Worm (Caenorhabditis elegans) whole organism, young adult: Measurements from ENCODE around the gene C48A7.16.
A peak's percentile ranks its signal among the peaks of the same experiment; 100 is the strongest.

Source experiments
- B0019.2 ChIP-seq: fragments of 200-800 bp; sonication (Bioruptor generic); conservative IDR thresholded peaks from 2 replicates; pipeline ENCODE4 v1.3.6; 2022; ENCODE audit warnings: missing genetic modification reagents, missing genetic modification characterization, missing compliant biosample characterization
- D2030.7 ChIP-seq: fragments of 200-800 bp; sonication (Bioruptor generic); IDR thresholded peaks from 2 replicates; pipeline ENCODE4 v1.3.6; 2022; ENCODE audit warnings: missing genetic modification reagents, missing genetic modification characterization, missing compliant biosample characterization
- F23B12.7 ChIP-seq: sonication (generic microtip); optimal IDR thresholded peaks from 2 replicates; lab custom pipeline; 2017; ENCODE audit warnings: missing genetic modification characterization, mild to moderate bottlenecking, missing compliant biosample characterization, antibody characterized with exemption, moderate library complexity; ENCODE audit not compliant: insufficient read depth
- F33H1.4 ChIP-seq: fragments of 200-800 bp; sonication (Bioruptor generic); IDR thresholded peaks from 2 replicates; pipeline ENCODE4 v1.3.6; 2022; ENCODE audit warnings: missing genetic modification reagents, missing genetic modification characterization, missing compliant biosample characterization
- F39B2.1 ChIP-seq: fragments of 200-800 bp; sonication (Bioruptor generic); IDR thresholded peaks from 2 replicates; pipeline ENCODE4 v1.3.6; 2022; ENCODE audit warnings: missing genetic modification reagents, missing genetic modification characterization, missing compliant biosample characterization
- F57A8.1 ChIP-seq: fragments of 200-800 bp; sonication (Bioruptor generic); optimal IDR thresholded peaks from 2 replicates; lab custom pipeline; 2018; ENCODE audit warnings: mild to moderate bottlenecking, missing genetic modification characterization, moderate library complexity, missing compliant biosample characterization
- Y53G8AR.9 ChIP-seq: fragments of 200-800 bp; sonication (Bioruptor generic); conservative IDR thresholded peaks from 2 replicates; pipeline ENCODE4 v1.3.6; 2022; ENCODE audit warnings: missing genetic modification reagents, missing genetic modification characterization, missing compliant biosample characterization
- Y79H2A.3 ChIP-seq: fragments of 200-800 bp; sonication (Bioruptor generic); conservative IDR thresholded peaks from 2 replicates; pipeline ENCODE4 v1.3.6; 2022; ENCODE audit warnings: missing genetic modification reagents, missing genetic modification characterization, missing compliant biosample characterization
- Y95B8A.8 ChIP-seq: fragments of 200-800 bp; sonication (Bioruptor generic); IDR thresholded peaks from 2 replicates; pipeline ENCODE4 v1.3.6; 2022; ENCODE audit warnings: missing genetic modification reagents, missing genetic modification characterization, missing compliant biosample characterization
- aptf-3 ChIP-seq: fragments of 200-800 bp; sonication (Bioruptor generic); IDR thresholded peaks from 2 replicates; pipeline ENCODE4 v1.3.6; 2022; ENCODE audit warnings: missing genetic modification characterization, missing compliant biosample characterization
- attf-3 ChIP-seq: fragments of 200-800 bp; sonication (Bioruptor generic); conservative IDR thresholded peaks from 2 replicates; pipeline ENCODE4 v1.3.6; 2022; ENCODE audit warnings: missing genetic modification reagents, missing genetic modification characterization, missing compliant biosample characterization
- ccch-3 ChIP-seq: fragments of 200-800 bp; sonication (Bioruptor generic); optimal IDR thresholded peaks from 2 replicates; lab custom pipeline; 2018; ENCODE audit warnings: mild to moderate bottlenecking, missing genetic modification characterization, missing compliant biosample characterization
- ceh-100 ChIP-seq: fragments of 200-800 bp; sonication (Bioruptor generic); IDR thresholded peaks from 2 replicates; pipeline ENCODE4 v1.3.6; 2022; ENCODE audit warnings: missing genetic modification reagents, missing genetic modification characterization, missing compliant biosample characterization
- ceh-40 ChIP-seq: fragments of 200-800 bp; sonication (Bioruptor generic); IDR thresholded peaks from 2 replicates; pipeline ENCODE4 v1.3.6; 2022; ENCODE audit warnings: missing genetic modification characterization, missing compliant biosample characterization
- ceh-58 ChIP-seq: fragments of 200-800 bp; sonication (Bioruptor generic); IDR thresholded peaks from 2 replicates; pipeline ENCODE4 v1.3.6; 2022; ENCODE audit warnings: missing genetic modification characterization, missing compliant biosample characterization
- die-1 ChIP-seq: sonication (generic microtip); optimal IDR thresholded peaks from 2 replicates; lab custom pipeline; 2016; ENCODE audit warnings: missing genotype, mild to moderate bottlenecking, missing genetic modification characterization, missing compliant biosample characterization
- dox-1 ChIP-seq: fragments of 200-800 bp; sonication (Bioruptor generic); IDR thresholded peaks from 2 replicates; pipeline ENCODE4 v1.3.6; 2022; ENCODE audit warnings: missing genetic modification reagents, missing genetic modification characterization, missing compliant biosample characterization
- egl-18 ChIP-seq: fragments of 200-800 bp; sonication (Bioruptor generic); IDR thresholded peaks from 2 replicates; pipeline ENCODE4 v1.3.6; 2022; ENCODE audit warnings: missing genetic modification reagents, missing genetic modification characterization, missing compliant biosample characterization
- egrh-3 ChIP-seq: fragments of 200-800 bp; sonication (Bioruptor generic); IDR thresholded peaks from 2 replicates; pipeline ENCODE4 v1.3.6; 2022; ENCODE audit warnings: missing genetic modification reagents, missing genetic modification characterization, missing compliant biosample characterization
- ekl-4 ChIP-seq: fragments of 200-800 bp; sonication (Bioruptor generic); IDR thresholded peaks from 2 replicates; pipeline ENCODE4 v1.3.6; 2022; ENCODE audit warnings: missing genetic modification reagents, missing genetic modification characterization, missing compliant biosample characterization
- ets-4 ChIP-seq: fragments of 200-800 bp; sonication (Bioruptor generic); optimal IDR thresholded peaks from 2 replicates; lab custom pipeline; 2018; ENCODE audit warnings: mild to moderate bottlenecking, missing genetic modification characterization, missing compliant biosample characterization
- hsf-1 ChIP-seq: fragments of 200-800 bp; sonication (Bioruptor generic); IDR thresholded peaks from 2 replicates; pipeline ENCODE4 v1.3.6; 2022; ENCODE audit warnings: missing genetic modification reagents, missing genetic modification characterization, missing compliant biosample characterization
- let-607 ChIP-seq, 2 experiments: fragments of 200-800 bp in 1 of 2; sonication (Bioruptor generic) in 1 of 2; sonication (generic microtip) in 1 of 2; optimal IDR thresholded peaks; 2 replicates each; lab custom pipeline; 2016 to 2018; ENCODE audit warnings: mild to moderate bottlenecking in 2 of 2, missing compliant biosample characterization in 2 of 2, missing genetic modification characterization in 2 of 2, moderate library complexity in 2 of 2, missing genotype in 1 of 2
- lin-26 ChIP-seq: fragments of 200-800 bp; sonication (Bioruptor generic); IDR thresholded peaks from 2 replicates; pipeline ENCODE4 v1.3.6; 2022; ENCODE audit warnings: missing genetic modification reagents, missing genetic modification characterization, missing compliant biosample characterization
- lin-40 ChIP-seq: sonication (generic microtip); optimal IDR thresholded peaks from 2 replicates; lab custom pipeline; 2016; ENCODE audit warnings: missing genetic modification characterization, mild to moderate bottlenecking, missing compliant biosample characterization, missing genotype, missing genetic modification reagents
- lsy-27 ChIP-seq: sonication (generic microtip); optimal IDR thresholded peaks from 2 replicates; lab custom pipeline; 2017; ENCODE audit warnings: missing genetic modification characterization, mild to moderate bottlenecking, missing compliant biosample characterization, antibody characterized with exemption, missing genotype, borderline replicate concordance; ENCODE audit not compliant: insufficient read depth
- madf-3 ChIP-seq: fragments of 200-800 bp; sonication (Bioruptor generic); IDR thresholded peaks from 2 replicates; pipeline ENCODE4 v1.3.6; 2022; ENCODE audit warnings: missing genetic modification reagents, missing genetic modification characterization, missing compliant biosample characterization
- madf-6 ChIP-seq: fragments of 200-800 bp; sonication (Bioruptor generic); IDR thresholded peaks from 2 replicates; pipeline ENCODE4 v1.3.6; 2022; ENCODE audit warnings: missing genetic modification reagents, missing genetic modification characterization, missing compliant biosample characterization
- nfyb-1 ChIP-seq: fragments of 200-800 bp; sonication (Bioruptor generic); IDR thresholded peaks from 2 replicates; pipeline ENCODE4 v1.3.6; 2022; ENCODE audit warnings: missing genetic modification reagents, missing genetic modification characterization, missing compliant biosample characterization
- nhr-80 ChIP-seq: sonication (generic microtip); optimal IDR thresholded peaks from 2 replicates; lab custom pipeline; 2016; ENCODE audit warnings: missing genetic modification characterization, missing compliant biosample characterization
- pbrm-1 ChIP-seq: fragments of 200-800 bp; sonication (Bioruptor generic); IDR thresholded peaks from 2 replicates; pipeline ENCODE4 v1.3.6; 2022; ENCODE audit warnings: missing genetic modification reagents, missing genetic modification characterization, missing compliant biosample characterization
- rcor-1 ChIP-seq: fragments of 200-800 bp; sonication (Bioruptor generic); IDR thresholded peaks from 2 replicates; pipeline ENCODE4 v1.3.6; 2022; ENCODE audit warnings: missing genetic modification reagents, missing genetic modification characterization, missing compliant biosample characterization
- rec-8 ChIP-seq, 2 experiments: sonication (generic microtip); optimal IDR thresholded peaks; 2 replicates each; lab custom pipeline; 2016; ENCODE audit warnings: mild to moderate bottlenecking in 2 of 2, missing genetic modification characterization in 2 of 2, missing genetic modification reagents in 2 of 2, missing genotype in 2 of 2, missing biosample characterization in 1 of 2, missing compliant biosample characterization in 1 of 2, moderate library complexity in 1 of 2
- zfh-2 ChIP-seq: fragments of 200-800 bp; sonication (Bioruptor generic); conservative IDR thresholded peaks from 2 replicates; pipeline ENCODE4 v1.3.6; 2022; ENCODE audit warnings: missing genetic modification reagents, missing genetic modification characterization, missing compliant biosample characterization
- ztf-22 ChIP-seq: fragments of 200-800 bp; sonication (Bioruptor generic); optimal IDR thresholded peaks from 2 replicates; lab custom pipeline; 2018; ENCODE audit warnings: mild to moderate bottlenecking, missing genetic modification characterization, moderate library complexity, missing compliant biosample characterization

Gene C48A7.16

ce11 chrIV:7440238-7440637, 35.0 kb downstream of the C48A7.16 start:
- TF ChIP-seq F33H1.4 (GFP tag; lab: Robert Waterston, UW) (no peak), ccch-3 (GFP tag; lab: Kevin White, UChicago) (no peak), nhr-80 (tag; lab: Kevin White, UChicago) (no peak), die-1 (tag; lab: Kevin White, UChicago) (no peak), nfyb-1 (GFP tag; lab: Robert Waterston, UW) (no peak), rec-8 (tag; optimal IDR thresholded peaks at IDR 0.05; lab: Kevin White, UChicago) (no peak), F23B12.7 (tag; lab: Kevin White, UChicago) (no peak), let-607 (tag; optimal IDR thresholded peaks at IDR 0.05; lab: Kevin White, UChicago) (no peak), F57A8.1 (no peak), ztf-22 (GFP tag; lab: Kevin White, UChicago) (no peak), aptf-3 (GFP tag; lab: Robert Waterston, UW) (no peak), lin-40 (tag; lab: Kevin White, UChicago) (no peak), ets-4 (GFP tag; lab: Kevin White, UChicago) (no peak), lsy-27 (tag; lab: Kevin White, UChicago) (no peak), madf-6 (GFP tag; lab: Robert Waterston, UW) (no peak), attf-3 (GFP tag; lab: Robert Waterston, UW) (no peak)

- 0 out of 2 replicates have a peak, but pooled peaks have one; percentile 62 for TF ChIP-seq ceh-58
- peak; percentile 64 for TF ChIP-seq ekl-4 (GFP tag; lab: Robert Waterston, UW)
- TF ChIP-seq Y79H2A.3 (GFP tag; lab: Robert Waterston, UW): 0 out of 2 replicates have a peak, but pooled peaks have one; percentile 38
- peak; percentile 71; the same call in 1 of the 2 replicates for TF ChIP-seq Y53G8AR.9 (GFP tag; lab: Robert Waterston, UW)
- 0 out of 2 replicates have a peak, but pooled peaks have one; percentile 58 for TF ChIP-seq Y95B8A.8 (GFP tag; lab: Robert Waterston, UW)
- peak; percentile 38; the same call in 1 of the 2 replicates for TF ChIP-seq D2030.7 (GFP tag; lab: Robert Waterston, UW)
- peak; percentile 38; the same call in 1 of the 2 replicates for TF ChIP-seq egrh-3 (GFP tag; lab: Robert Waterston, UW)
- peak; percentile 20; the same call in 1 of the 2 replicates for TF ChIP-seq B0019.2 (GFP tag; lab: Robert Waterston, UW)
- TF ChIP-seq F39B2.1 (GFP tag; lab: Robert Waterston, UW): 0 out of 2 replicates have a peak, but pooled peaks have one; percentile 17
- peak; percentile 90 for TF ChIP-seq dox-1 (GFP tag; lab: Robert Waterston, UW)
- peak; percentile 90 for TF ChIP-seq madf-3 (GFP tag; lab: Robert Waterston, UW)
- peak; percentile 61 for TF ChIP-seq ceh-100 (GFP tag; lab: Robert Waterston, UW)
- TF ChIP-seq lin-26 (GFP tag; lab: Robert Waterston, UW): 0 out of 2 replicates have a peak, but pooled peaks have one; percentile 30
- TF ChIP-seq ceh-40 (GFP tag; lab: Robert Waterston, UW): peak; percentile 86; the same call in 1 of the 2 replicates
- peak; percentile 93 for TF ChIP-seq pbrm-1 (GFP tag; lab: Robert Waterston, UW)
- peak; percentile 69; the same call in 1 of the 2 replicates for TF ChIP-seq madf-6 (GFP tag; lab: Robert Waterston, UW)
- peak; percentile 71; the same call in 1 of the 2 replicates for TF ChIP-seq egl-18 (GFP tag; lab: Robert Waterston, UW)
- TF ChIP-seq rcor-1 (GFP tag; lab: Robert Waterston, UW): peak; percentile 58
- TF ChIP-seq hsf-1 (GFP tag; lab: Robert Waterston, UW): peak; percentile 99
Measured at ce11 chrIV:7440985-7441384, 35.7 kb downstream of the C48A7.16 start.

- TF ChIP-seq nhr-80 (tag; lab: Kevin White, UChicago): peak; percentile 31
- TF ChIP-seq egrh-3 (GFP tag; lab: Robert Waterston, UW): no peak
- TF ChIP-seq madf-6 (GFP tag; lab: Robert Waterston, UW): no peak
- no peak for TF ChIP-seq zfh-2 (GFP tag; lab: Robert Waterston, UW)
- no peak for TF ChIP-seq ets-4 (GFP tag; lab: Kevin White, UChicago)
Measured at ce11 chrIV:7445236-7445635, 40.0 kb downstream of the C48A7.16 start, which contains the start of gene valv-1. TSS of gene valv-1 (minus strand) at chrIV:7445336.
